Fruit fly (Drosophila melanogaster): ENCODE measurements around the gene CG4194.
A peak's percentile ranks its signal among the peaks of the same experiment; 100 is the strongest.

CG4194 gene

DNA sequence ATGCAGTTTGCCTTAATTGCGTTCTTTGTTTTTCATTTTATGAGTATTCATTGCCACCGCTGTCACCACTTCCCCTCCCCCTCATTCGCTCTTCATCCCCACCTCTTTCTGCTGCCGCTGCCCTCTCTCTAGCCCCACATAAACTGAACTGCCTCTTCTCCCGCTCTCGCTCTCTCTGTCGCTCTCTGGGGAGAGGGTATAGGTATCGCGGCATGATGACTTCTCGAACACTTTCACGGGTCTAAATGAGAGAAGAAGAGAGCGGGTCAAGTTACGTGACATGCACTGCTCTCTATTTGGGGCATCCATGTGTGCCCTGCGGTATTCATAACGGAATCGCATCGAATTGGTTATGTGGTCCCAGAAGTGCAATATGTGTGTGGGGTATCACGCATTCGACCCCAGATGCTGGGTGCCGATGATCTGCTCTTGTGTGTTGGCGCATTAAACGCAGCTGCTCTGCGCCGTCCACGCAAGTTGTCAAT is 15.3 kb downstream of the CG4194 start (continued):
- TF ChIP-seq nom (GFP tag; optimal IDR thresholded peaks at IDR 0.05) = peak; percentile 83
- no peak for TF ChIP-seq HLHmδ (GFP tag; optimal IDR thresholded peaks at IDR 0.05)
- no peak for TF ChIP-seq Kr (GFP tag; optimal IDR thresholded peaks at IDR 0.05)
- peak; percentile 18; the same call in 1 of the 2 replicates for TF ChIP-seq Dip2 (GFP tag; IDR thresholded peaks at IDR 0.05)
- TF ChIP-seq Pdp1 (GFP tag; optimal IDR thresholded peaks at IDR 0.05) = peak; percentile 76 to 96
- peak; percentile 78 for TF ChIP-seq CG31441 (GFP tag; IDR thresholded peaks at IDR 0.05)
- peak; percentile 82 for TF ChIP-seq CG6689 (GFP tag; IDR thresholded peaks at IDR 0.05)
- peak; percentile 78 for TF ChIP-seq CoRest (tag; optimal IDR thresholded peaks at IDR 0.05)
- peak; percentile 86 for TF ChIP-seq wek (GFP tag; optimal IDR thresholded peaks at IDR 0.05)
- peak; percentile 17 for TF ChIP-seq sqz (GFP tag; optimal IDR thresholded peaks at IDR 0.05)
- TF ChIP-seq Trl (optimal IDR thresholded peaks at IDR 0.05) = peak; percentile 84 to 97
- peak; percentile 83 for TF ChIP-seq Trl (GFP tag; optimal IDR thresholded peaks at IDR 0.05)
- TF ChIP-seq Bgb (GFP tag; IDR thresholded peaks at IDR 0.05; ENCODE audit: partially characterized antibody) = no peak
- peak; percentile 42 for TF ChIP-seq CG5180 (GFP tag; optimal IDR thresholded peaks at IDR 0.05)
- peak; percentile 83 for TF ChIP-seq pb (GFP tag; optimal IDR thresholded peaks at IDR 0.05)
- peak; percentile 77 for TF ChIP-seq NC2β (GFP tag; optimal IDR thresholded peaks at IDR 0.05)
- TF ChIP-seq CG7928 (GFP tag; optimal IDR thresholded peaks at IDR 0.05) = peak; percentile 18
- TF ChIP-seq CG7271 (tag; optimal IDR thresholded peaks at IDR 0.05) = peak; percentile 9
- no peak for TF ChIP-seq gfzf (GFP tag; optimal IDR thresholded peaks at IDR 0.05)
- TF ChIP-seq ems (GFP tag; optimal IDR thresholded peaks at IDR 0.05) = peak; percentile 74
- TF ChIP-seq wor (GFP tag; IDR thresholded peaks at IDR 0.05) = peak; percentile 77
- peak; percentile 81 for TF ChIP-seq CG10462 (GFP tag; optimal IDR thresholded peaks at IDR 0.05)
- peak; percentile 77 for TF ChIP-seq CG9727 (GFP tag; optimal IDR thresholded peaks at IDR 0.05)
- TF ChIP-seq CG18764 (GFP tag; optimal IDR thresholded peaks at IDR 0.05) = peak; percentile 72
- TF ChIP-seq CG4617 (GFP tag; optimal IDR thresholded peaks at IDR 0.05; ENCODE audit: borderline replicate concordance) = peak; percentile 74
- TF ChIP-seq CG1832 (GFP tag; optimal IDR thresholded peaks at IDR 0.05) = peak; percentile 7
- TF ChIP-seq CG12391 (tag; optimal IDR thresholded peaks at IDR 0.05) = peak; percentile 85
- peak; percentile 85 for TF ChIP-seq HLH3B (GFP tag; IDR thresholded peaks at IDR 0.05)
- peak; percentile 68 for TF ChIP-seq CG4424 (GFP tag; optimal IDR thresholded peaks at IDR 0.05)
- peak; percentile 80 to 85 for TF ChIP-seq chif (GFP tag; optimal IDR thresholded peaks at IDR 0.05)
- peak; percentile 64 for TF ChIP-seq Lim3 (GFP tag; IDR thresholded peaks at IDR 0.05)
- peak; percentile 72 for TF ChIP-seq CG16815 (GFP tag; optimal IDR thresholded peaks at IDR 0.05)
- TF ChIP-seq Ada2b (GFP tag; IDR thresholded peaks at IDR 0.05) = peak; percentile 77
- TF ChIP-seq CG15601 (tag; optimal IDR thresholded peaks at IDR 0.05) = peak; percentile 69
- TF ChIP-seq stc (GFP tag; IDR thresholded peaks at IDR 0.05) = peak; percentile 88
- peak; percentile 25 for TF ChIP-seq trh (GFP tag; optimal IDR thresholded peaks at IDR 0.05)
- TF ChIP-seq CG3407 (GFP tag; optimal IDR thresholded peaks at IDR 0.05) = peak; percentile 75
- TF ChIP-seq CG9817 (tag; optimal IDR thresholded peaks at IDR 0.05) = peak; percentile 48
- no peak for TF ChIP-seq unc-4 (GFP tag; IDR thresholded peaks at IDR 0.05; ENCODE audit: partially characterized antibody)
- no peak for TF ChIP-seq inv (GFP tag; IDR thresholded peaks at IDR 0.05; ENCODE audit: partially characterized antibody)
- peak; percentile 66 for TF ChIP-seq CG6683 (GFP tag; optimal IDR thresholded peaks at IDR 0.05)
- TF ChIP-seq Meics (GFP tag; optimal IDR thresholded peaks at IDR 0.05) = peak; percentile 68
- TF ChIP-seq CG3838 (GFP tag; optimal IDR thresholded peaks at IDR 0.05) = peak; percentile 9
- TF ChIP-seq Atf-2 (GFP tag; optimal IDR thresholded peaks at IDR 0.05) = peak; percentile 79
- TF ChIP-seq CG14860 (GFP tag; IDR thresholded peaks at IDR 0.05; ENCODE audit: partially characterized antibody) = no peak
- no peak for TF ChIP-seq CG34224 (GFP tag; IDR thresholded peaks at IDR 0.05; ENCODE audit: partially characterized antibody)
- peak; percentile 23 for TF ChIP-seq CG15696 (tag; optimal IDR thresholded peaks at IDR 0.05)
- peak in 1 of 2 experiments; percentile 38 for TF ChIP-seq crp (GFP tag; optimal IDR thresholded peaks at IDR 0.05)
- no peak for TF ChIP-seq abd-A (tag; optimal IDR thresholded peaks at IDR 0.05)
